Fruit fly (Drosophila melanogaster): ENCODE results near the gene comt.

DNA sequence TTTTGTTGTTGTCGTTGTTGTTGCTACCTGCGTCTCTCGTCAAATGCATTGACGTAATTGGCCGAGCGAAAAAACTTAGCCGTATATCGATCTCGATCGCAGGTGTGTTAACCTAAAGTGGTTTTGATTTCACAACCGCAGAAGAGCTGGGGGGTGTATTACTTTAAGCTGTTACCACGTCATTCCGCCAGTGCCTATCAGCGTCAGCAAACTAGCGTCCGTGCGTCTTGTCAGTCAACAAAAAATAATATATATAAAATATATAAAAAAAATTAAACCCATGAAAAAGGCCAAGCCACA is 43.4 kb downstream of the comt start, which contains the start of gene CG1764:
- TF ChIP-seq Clk (GFP tag; optimal IDR thresholded peaks at IDR 0.05), result no peak
- TF ChIP-seq Crg-1 (GFP tag; optimal IDR thresholded peaks at IDR 0.05), result no peak
- TF ChIP-seq CG7045 (GFP tag; optimal IDR thresholded peaks at IDR 0.05), result no peak
- TF ChIP-seq cic (GFP tag; optimal IDR thresholded peaks at IDR 0.05), result no peak
- no peak for TF ChIP-seq toe (GFP tag; optimal IDR thresholded peaks at IDR 0.05)
- no peak for TF ChIP-seq CG7101 (tag; optimal IDR thresholded peaks at IDR 0.05)

Measured in whole organism, adult.